Worm (Caenorhabditis elegans) whole organism, mixed stage, embryonic: Measurements from ENCODE around the gene Y66D12A.16.

Experiments used
- elt-1 ChIP-seq: sonication (generic microtip); optimal IDR thresholded peaks from 2 replicates; lab custom pipeline; 2017; ENCODE audit warnings: missing genetic modification characterization, mild to moderate bottlenecking, missing compliant biosample characterization, antibody characterized with exemption, moderate library complexity, borderline replicate concordance; ENCODE audit not compliant: insufficient read depth
- flh-1 ChIP-seq: fragments of 200-800 bp; sonication (Bioruptor generic); optimal IDR thresholded peaks from 2 replicates; lab custom pipeline; 2018; ENCODE audit warnings: mild to moderate bottlenecking, missing genetic modification characterization, moderate library complexity, missing compliant biosample characterization
- lsy-2 ChIP-seq: fragments of 150-350 bp; optimal IDR thresholded peaks from 2 replicates; lab custom pipeline; 2014; ENCODE audit warnings: missing biosample characterization, missing genetic modification characterization
- nhr-12 ChIP-seq: fragments of 150-350 bp; optimal IDR thresholded peaks from 2 replicates; lab custom pipeline; 2014; ENCODE audit warnings: missing biosample characterization, missing genetic modification characterization
- nhr-237 ChIP-seq: fragments of 150-350 bp; optimal IDR thresholded peaks from 2 replicates; lab custom pipeline; 2014; ENCODE audit warnings: missing biosample characterization, missing genetic modification characterization
- nhr-76 ChIP-seq: sonication (generic microtip); optimal IDR thresholded peaks from 2 replicates; lab custom pipeline; 2017; ENCODE audit warnings: missing biosample characterization, missing genetic modification characterization
- snpc-4 ChIP-seq: fragments of 150-350 bp; optimal IDR thresholded peaks from 2 replicates; lab custom pipeline; 2014; ENCODE audit warnings: missing biosample characterization, missing genetic modification characterization
- unc-62 ChIP-seq: fragments of 150-350 bp; optimal IDR thresholded peaks from 2 replicates; lab custom pipeline; 2014; ENCODE audit warnings: missing biosample characterization, missing genetic modification reagents, missing genetic modification characterization
- zip-8 ChIP-seq: fragments of 150-350 bp; optimal IDR thresholded peaks from 2 replicates; lab custom pipeline; 2014; ENCODE audit warnings: missing biosample characterization, missing genetic modification characterization
- ztf-11 ChIP-seq: fragments of 150-350 bp; optimal IDR thresholded peaks from 2 replicates; lab custom pipeline; 2014; ENCODE audit warnings: missing biosample characterization, missing genetic modification characterization

- no peak for TF ChIP-seq snpc-4 (tag; lab: Kevin White, UChicago)
- no peak for TF ChIP-seq nhr-12 (tag; lab: Kevin White, UChicago)
- TF ChIP-seq lsy-2 (tag; lab: Kevin White, UChicago) = no peak
- no peak for TF ChIP-seq zip-8
- no peak for TF ChIP-seq flh-1 (GFP tag; lab: Kevin White, UChicago)
- no peak for TF ChIP-seq nhr-237
- TF ChIP-seq elt-1 (tag; lab: Kevin White, UChicago) = no peak
- no peak for TF ChIP-seq unc-62 (GFP tag; lab: Kevin White, UChicago)
- TF ChIP-seq ztf-11 = no peak
- no peak for TF ChIP-seq nhr-76 (tag; lab: Kevin White, UChicago)
Measured at ce11 chrIII:11561597-11561996, 38.2 kb downstream of the Y66D12A.16 start.
